Fruit fly (Drosophila melanogaster): Measurements from ENCODE around the gene CtIP.

The CtIP gene

DNA sequence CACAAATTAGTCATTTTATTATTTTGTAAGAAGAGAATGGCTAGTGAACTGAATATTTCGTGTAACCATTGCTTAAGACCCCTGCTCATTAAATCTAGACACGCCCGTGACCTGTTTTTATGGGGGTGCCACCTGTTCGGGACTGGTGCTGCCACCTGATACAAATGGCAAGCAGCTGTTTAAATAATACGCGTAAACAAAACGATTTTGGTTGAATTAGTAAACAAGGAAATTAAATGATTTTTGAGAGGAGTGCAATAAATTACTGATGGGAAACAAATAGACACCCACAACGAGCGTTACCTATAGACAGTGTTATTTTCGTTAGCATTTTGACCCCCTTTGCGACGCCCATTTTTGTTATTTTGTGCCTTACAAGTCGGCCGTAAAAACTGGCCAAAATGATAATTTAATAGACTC is 38.7 kb downstream of the CtIP start (continued):
- peak; percentile 68 for TF ChIP-seq ewg (GFP tag; optimal IDR thresholded peaks at IDR 0.05)
- peak; percentile 74 for TF ChIP-seq CG4820 (GFP tag; optimal IDR thresholded peaks at IDR 0.05)
- TF ChIP-seq gt (GFP tag; IDR thresholded peaks at IDR 0.05) = no peak
- TF ChIP-seq Fer2 (tag; optimal IDR thresholded peaks at IDR 0.05) = peak; percentile 77
- no peak for TF ChIP-seq Lim3 (GFP tag; IDR thresholded peaks at IDR 0.05)
- TF ChIP-seq Chrac-16 (GFP tag; optimal IDR thresholded peaks at IDR 0.05) = peak; percentile 88
- TF ChIP-seq Awh (GFP tag; IDR thresholded peaks at IDR 0.05) = no peak
- peak; percentile 71 for TF ChIP-seq Asciz (GFP tag; optimal IDR thresholded peaks at IDR 0.05)
- TF ChIP-seq ro (GFP tag; IDR thresholded peaks at IDR 0.05) = no peak
- TF ChIP-seq inv (GFP tag; IDR thresholded peaks at IDR 0.05; ENCODE audit: partially characterized antibody) = no peak
- TF ChIP-seq CG13296 (GFP tag; optimal IDR thresholded peaks at IDR 0.05) = peak; percentile 88
- peak; percentile 37 for TF ChIP-seq Hey (tag; optimal IDR thresholded peaks at IDR 0.05)
- peak; percentile 72 for TF ChIP-seq stwl (tag; optimal IDR thresholded peaks at IDR 0.05)
- peak; percentile 87 for TF ChIP-seq luna (GFP tag; optimal IDR thresholded peaks at IDR 0.05)
- peak; percentile 89 for TF ChIP-seq CG12391 (tag; optimal IDR thresholded peaks at IDR 0.05)
- no peak for TF ChIP-seq ssp (GFP tag; IDR thresholded peaks at IDR 0.05)
- TF ChIP-seq br (optimal IDR thresholded peaks at IDR 0.05) = no peak
- peak; percentile 70 for TF ChIP-seq ac (GFP tag; optimal IDR thresholded peaks at IDR 0.05)
- TF ChIP-seq CG8944 (GFP tag; optimal IDR thresholded peaks at IDR 0.05) = peak; percentile 89
- TF ChIP-seq peb (GFP tag; IDR thresholded peaks at IDR 0.05) = no peak
- peak; percentile 76 for TF ChIP-seq CG6854 (GFP tag; optimal IDR thresholded peaks at IDR 0.05)
- TF ChIP-seq onecut (GFP tag; IDR thresholded peaks at IDR 0.05) = peak; percentile 73
- TF ChIP-seq lola (GFP tag; optimal IDR thresholded peaks at IDR 0.05) = peak in 1 of 3 experiments; percentile 69
- TF ChIP-seq wek (GFP tag; optimal IDR thresholded peaks at IDR 0.05) = peak; percentile 69
- peak; percentile 78 for TF ChIP-seq CG4328 (GFP tag; optimal IDR thresholded peaks at IDR 0.05)
- TF ChIP-seq usp (GFP tag; optimal IDR thresholded peaks at IDR 0.05) = no peak
- peak; percentile 71 for TF ChIP-seq da (GFP tag; optimal IDR thresholded peaks at IDR 0.05)
- peak; percentile 63 to 75 for TF ChIP-seq chif (GFP tag; optimal IDR thresholded peaks at IDR 0.05)
- peak; percentile 82 for TF ChIP-seq CG33213 (GFP tag; optimal IDR thresholded peaks at IDR 0.05)
- TF ChIP-seq CG3407 (GFP tag; optimal IDR thresholded peaks at IDR 0.05) = peak; percentile 68
- TF ChIP-seq CG10462 (GFP tag; optimal IDR thresholded peaks at IDR 0.05) = peak; percentile 78
- TF ChIP-seq NfI (GFP tag; optimal IDR thresholded peaks at IDR 0.05) = peak; percentile 90
- peak; percentile 88 for TF ChIP-seq CG4424 (GFP tag; optimal IDR thresholded peaks at IDR 0.05)
- TF ChIP-seq unc-4 (GFP tag; IDR thresholded peaks at IDR 0.05; ENCODE audit: partially characterized antibody) = no peak
- TF ChIP-seq Scr (GFP tag; IDR thresholded peaks at IDR 0.05; ENCODE audit: partially characterized antibody) = no peak
- peak; percentile 85 for TF ChIP-seq Ets97D (GFP tag; optimal IDR thresholded peaks at IDR 0.05)
- TF ChIP-seq Ptx1 (GFP tag; IDR thresholded peaks at IDR 0.05) = no peak
- TF ChIP-seq CG16779 (GFP tag; IDR thresholded peaks at IDR 0.05) = no peak
- TF ChIP-seq kah (GFP tag; optimal IDR thresholded peaks at IDR 0.05) = peak; percentile 98
- TF ChIP-seq Atf-2 (GFP tag; optimal IDR thresholded peaks at IDR 0.05) = peak; percentile 74
- TF ChIP-seq Spps (tag; optimal IDR thresholded peaks at IDR 0.05) = peak; percentile 43
- TF ChIP-seq ato (GFP tag; IDR thresholded peaks at IDR 0.05; ENCODE audit: partially characterized antibody) = no peak
- TF ChIP-seq CG3065 (GFP tag; optimal IDR thresholded peaks at IDR 0.05) = peak; percentile 73
- TF ChIP-seq CG17186 (GFP tag; optimal IDR thresholded peaks at IDR 0.05) = peak; percentile 48
- TF ChIP-seq CG14710 (tag; optimal IDR thresholded peaks at IDR 0.05) = peak; percentile 80
- no peak for TF ChIP-seq aop (GFP tag; IDR thresholded peaks at IDR 0.05)
- peak; percentile 68 for TF ChIP-seq CG12236 (GFP tag; optimal IDR thresholded peaks at IDR 0.05)
- peak; percentile 89 for TF ChIP-seq CG15269 (tag; optimal IDR thresholded peaks at IDR 0.05)
- no peak for TF ChIP-seq ci (GFP tag; IDR thresholded peaks at IDR 0.05)
- no peak for TF ChIP-seq sisA (GFP tag; IDR thresholded peaks at IDR 0.05)
- no peak for TF ChIP-seq yki (optimal IDR thresholded peaks at IDR 0.05)
